Worm (Caenorhabditis elegans) whole organism, L3 larva: ENCODE results near the gene gei-1.

Experiments
- aly-2 ChIP-seq: fragments of 150-350 bp; optimal IDR thresholded peaks from 2 replicates; lab custom pipeline; 2014; ENCODE audit warnings: missing biosample characterization, missing genetic modification characterization
- fos-1 ChIP-seq: fragments of 150-350 bp; optimal IDR thresholded peaks from 2 replicates; lab custom pipeline; 2014; ENCODE audit warnings: missing biosample characterization, missing genetic modification characterization
- lsy-12 ChIP-seq: sonication (generic microtip); optimal IDR thresholded peaks from 2 replicates; lab custom pipeline; 2016; ENCODE audit warnings: mild to moderate bottlenecking, missing genetic modification characterization, missing compliant biosample characterization
- sea-2 ChIP-seq: fragments of 150-350 bp; sonication (generic microtip); optimal IDR thresholded peaks from 4 replicates; lab custom pipeline; 2014; ENCODE audit warnings: missing biosample characterization, missing genetic modification reagents, missing genetic modification characterization

- no peak for TF ChIP-seq fos-1
- TF ChIP-seq lsy-12 (tag; lab: Kevin White, UChicago), result no peak
- no peak for TF ChIP-seq sea-2 (GFP tag; lab: Kevin White, UChicago)
- no peak for TF ChIP-seq aly-2 (tag; lab: Kevin White, UChicago)
These were observed 55.8 kb downstream of the gei-1 start for ce11 chrIII:3400444-3400843.
